Worm (Caenorhabditis elegans) whole organism, young adult: ENCODE measurements around the gene aakg-3.

ENCODE experiments used
- madf-10 ChIP-seq: sonication (generic microtip); optimal IDR thresholded peaks from 2 replicates; lab custom pipeline; 2016; ENCODE audit warnings: mild to moderate bottlenecking, missing genetic modification characterization, missing compliant biosample characterization
- pha-4 ChIP-seq: fragments of 150-350 bp; sonication (generic microtip); optimal IDR thresholded peaks from 2 replicates; lab custom pipeline; 2014; ENCODE audit warnings: missing biosample characterization, missing genetic modification reagents, missing genetic modification characterization
- repo-1 ChIP-seq: sonication (generic microtip); optimal IDR thresholded peaks from 2 replicates; lab custom pipeline; 2017; ENCODE audit warnings: mild to moderate bottlenecking, missing genetic modification characterization, missing compliant biosample characterization
- sea-2 ChIP-seq: fragments of 200-800 bp; sonication (Bioruptor generic); IDR thresholded peaks from 2 replicates; pipeline ENCODE4 v1.3.6; 2022; ENCODE audit warnings: missing genetic modification characterization, missing compliant biosample characterization

ce11 chrX:3029030-3029429, 52.8 kb downstream of the aakg-3 start, which contains the start of gene M02F4.1:
- no peak for TF ChIP-seq repo-1 (tag; lab: Kevin White, UChicago)
- no peak for TF ChIP-seq sea-2
- TF ChIP-seq madf-10 (tag; lab: Kevin White, UChicago) = no peak
- no peak for TF ChIP-seq pha-4 (tag; lab: Kevin White, UChicago)
